Worm (Caenorhabditis elegans) whole organism, early embryonic: ENCODE measurements around the gene F35C8.5.

Experiments used
- B0310.2 ChIP-seq: sonication (generic microtip); optimal IDR thresholded peaks from 2 replicates; lab custom pipeline; 2016; ENCODE audit warnings: mild to moderate bottlenecking, missing genetic modification characterization, missing compliant biosample characterization
- ama-1 ChIP-seq: fragments of 150-350 bp; optimal IDR thresholded peaks from 2 replicates; lab custom pipeline; 2014
- ceh-36 ChIP-seq: sonication (generic microtip); optimal IDR thresholded peaks from 2 replicates; lab custom pipeline; 2016; ENCODE audit warnings: missing genetic modification characterization, inconsistent platforms, missing compliant biosample characterization

DNA sequence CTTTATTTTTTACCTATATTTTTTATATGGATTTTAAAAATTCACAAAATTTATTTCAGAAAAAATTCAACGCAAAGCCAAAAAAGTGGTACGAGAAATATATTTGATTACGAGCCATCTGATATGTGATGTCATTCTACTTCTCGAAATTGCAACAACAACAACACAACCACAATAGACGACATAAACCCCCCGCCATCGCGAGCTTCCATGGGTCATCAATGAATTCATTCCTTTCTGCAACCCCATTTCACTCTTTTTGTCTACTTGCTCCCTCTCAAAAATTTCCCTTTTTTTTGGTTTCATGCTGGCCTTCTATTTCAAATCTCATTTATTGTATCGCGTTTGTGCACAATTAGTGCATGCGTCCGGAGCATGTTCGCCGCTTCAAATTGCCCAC lies 17.8 kb upstream of the F35C8.5 start:
- TF ChIP-seq ama-1 (lab: Kevin White, UChicago) = no peak
- no peak for TF ChIP-seq B0310.2 (tag; lab: Kevin White, UChicago)
- no peak for TF ChIP-seq ceh-36 (tag; lab: Kevin White, UChicago)
